Fruit fly (Drosophila melanogaster) whole organism, wandering third instar larva: ENCODE results near the gene RAF2.

Experiments
- CG9705 ChIP-seq: fragments of 200-800 bp; sonication (Bioruptor generic); optimal IDR thresholded peaks from 2 replicates; lab custom pipeline; 2018; ENCODE audit warnings: missing biosample characterization, mild to moderate bottlenecking, missing genetic modification characterization
- CrebA ChIP-seq: fragments of 200-800 bp; sonication (Bioruptor generic); optimal IDR thresholded peaks from 2 replicates; lab custom pipeline; 2016; ENCODE audit warnings: missing biosample characterization, mild to moderate bottlenecking, missing genetic modification characterization, borderline replicate concordance
- Dfd ChIP-seq: fragments of >200 bp; optimal IDR thresholded peaks from 2 replicates; lab custom pipeline; 2017; ENCODE audit warnings: missing biosample characterization, missing genetic modification characterization
- Dif ChIP-seq: fragments of 200-275, 200-300 bp; sonication (Bioruptor generic); optimal IDR thresholded peaks from 2 replicates; lab custom pipeline; 2018; ENCODE audit warnings: missing biosample characterization, missing genetic modification characterization; ENCODE audit not compliant: partially characterized antibody
- HLH106 ChIP-seq: fragments of 200-800 bp; optimal IDR thresholded peaks from 3 replicates; lab custom pipeline; 2019; ENCODE audit warnings: missing biosample characterization, mild to moderate bottlenecking, missing genetic modification characterization, moderate library complexity
- Hnf4 ChIP-seq: fragments of 200-800 bp; sonication (Bioruptor generic); optimal IDR thresholded peaks from 2 replicates; lab custom pipeline; 2016; ENCODE audit warnings: missing biosample characterization, mild to moderate bottlenecking, missing genetic modification characterization
- Hr78 ChIP-seq: fragments of >200 bp; optimal IDR thresholded peaks from 2 replicates; lab custom pipeline; 2017; ENCODE audit warnings: missing biosample characterization, missing genetic modification characterization
- Hr83 ChIP-seq: fragments of 200-300 bp; sonication (Bioruptor generic); optimal IDR thresholded peaks from 2 replicates; lab custom pipeline; 2016; ENCODE audit warnings: missing biosample characterization, mild to moderate bottlenecking, missing genetic modification characterization, moderate library complexity; ENCODE audit not compliant: poor library complexity, severe bottlenecking
- Jra ChIP-seq: sonication (Bioruptor generic); optimal IDR thresholded peaks from 2 replicates; lab custom pipeline; 2016; ENCODE audit warnings: missing biosample characterization, missing genetic modification characterization
- Mio ChIP-seq: sonication (Bioruptor generic); optimal IDR thresholded peaks from 2 replicates; lab custom pipeline; 2016; ENCODE audit warnings: missing biosample characterization, missing genetic modification characterization
- Myc ChIP-seq: fragments of >200 bp; optimal IDR thresholded peaks from 2 replicates; lab custom pipeline; 2017
- N ChIP-seq: fragments of >200 bp; optimal IDR thresholded peaks from 2 replicates; lab custom pipeline; 2018; ENCODE audit warnings: missing biosample characterization, missing external identifiers, missing genetic modification characterization
- OdsH ChIP-seq: fragments of 200-800 bp; sonication (Bioruptor generic); optimal IDR thresholded peaks from 2 replicates; lab custom pipeline; 2016; ENCODE audit warnings: missing biosample characterization, mild to moderate bottlenecking, missing genetic modification characterization
- Rel ChIP-seq, 2 experiments: fragments of 200-800 bp; sonication (Bioruptor generic) in 1 of 2; optimal IDR thresholded peaks; 2 replicates in 1 of 2; 3 replicates in 1 of 2; lab custom pipeline; 2016 to 2019; ENCODE audit warnings: mild to moderate bottlenecking in 2 of 2, missing biosample characterization in 2 of 2, missing genetic modification characterization in 2 of 2, moderate library complexity in 1 of 2
- Sp1 ChIP-seq: fragments of 200-800 bp; sonication (Bioruptor generic); optimal IDR thresholded peaks from 3 replicates; lab custom pipeline; 2019; ENCODE audit warnings: missing biosample characterization, mild to moderate bottlenecking, missing genetic modification characterization, moderate library complexity
- Vsx2 ChIP-seq: fragments of 200-300, 225-300 bp; sonication (Bioruptor generic); optimal IDR thresholded peaks from 2 replicates; lab custom pipeline; 2018; ENCODE audit warnings: missing biosample characterization, missing genetic modification characterization; ENCODE audit not compliant: partially characterized antibody
- br ChIP-seq: fragments of 200-800 bp; sonication (Bioruptor generic); optimal IDR thresholded peaks from 2 replicates; lab custom pipeline; 2016; ENCODE audit warnings: missing biosample characterization, missing genetic modification characterization
- brk ChIP-seq: fragments of 200-800 bp; sonication (Bioruptor generic); optimal IDR thresholded peaks from 2 replicates; lab custom pipeline; 2016; ENCODE audit warnings: missing biosample characterization, mild to moderate bottlenecking, missing genetic modification characterization
- dl ChIP-seq, 2 experiments: fragments of 175-275, 200-275 bp in 1 of 2; fragments of 200-275 bp in 1 of 2; sonication (Bioruptor generic); optimal IDR thresholded peaks; lab custom pipeline; 2018; ENCODE audit warnings: mild to moderate bottlenecking in 2 of 2, missing biosample characterization in 2 of 2, missing genetic modification characterization in 2 of 2, moderate library complexity in 2 of 2; ENCODE audit not compliant: partially characterized antibody in 2 of 2, insufficient read depth in 1 of 2
- dmrt93B ChIP-seq: fragments of 200-800 bp; sonication (Bioruptor generic); optimal IDR thresholded peaks from 2 replicates; lab custom pipeline; 2018; ENCODE audit warnings: missing biosample characterization, mild to moderate bottlenecking, missing genetic modification characterization
- dsf ChIP-seq: sonication (Bioruptor generic); optimal IDR thresholded peaks from 2 replicates; lab custom pipeline; 2016; ENCODE audit warnings: missing biosample characterization, missing genetic modification characterization, borderline replicate concordance
- foxo ChIP-seq, 2 experiments: fragments of 200-800 bp; sonication (Bioruptor generic); optimal IDR thresholded peaks; 2 replicates in 1 of 2; 3 replicates in 1 of 2; lab custom pipeline; 2016 to 2017; ENCODE audit warnings: missing biosample characterization in 2 of 2, missing genetic modification characterization in 2 of 2
- jim ChIP-seq: fragments of 175-275, 200-325 bp; sonication (Bioruptor generic); optimal IDR thresholded peaks from 2 replicates; lab custom pipeline; 2016; ENCODE audit warnings: missing biosample characterization, mild to moderate bottlenecking, missing genetic modification characterization
- pan ChIP-seq: fragments of >200 bp; optimal IDR thresholded peaks from 2 replicates; lab custom pipeline; 2017
- psq ChIP-seq: fragments of 200-800 bp; sonication (Bioruptor generic); optimal IDR thresholded peaks from 3 replicates; lab custom pipeline; 2017; ENCODE audit warnings: missing biosample characterization, mild to moderate bottlenecking, missing genetic modification characterization, moderate library complexity
- rgr ChIP-seq: fragments of 200-800 bp; sonication (Bioruptor generic); optimal IDR thresholded peaks from 3 replicates; lab custom pipeline; 2016; ENCODE audit warnings: missing biosample characterization, mild to moderate bottlenecking, missing genetic modification characterization
- sage ChIP-seq: fragments of 200-800 bp; sonication (Bioruptor generic); optimal IDR thresholded peaks from 2 replicates; lab custom pipeline; 2016; ENCODE audit warnings: missing biosample characterization, mild to moderate bottlenecking, missing genetic modification characterization
- sv ChIP-seq: fragments of 200-800 bp; sonication (Bioruptor generic); optimal IDR thresholded peaks from 3 replicates; lab custom pipeline; 2016; ENCODE audit warnings: missing biosample characterization, missing genetic modification characterization
- tai ChIP-seq: sonication (Bioruptor generic); optimal IDR thresholded peaks from 2 replicates; lab custom pipeline; 2016; ENCODE audit warnings: missing biosample characterization, missing genetic modification characterization
- usp ChIP-seq: fragments of >200 bp; optimal IDR thresholded peaks from 2 replicates; lab custom pipeline; 2017; ENCODE audit warnings: missing biosample characterization, missing genetic modification characterization
- woc ChIP-seq: sonication (Bioruptor generic); optimal IDR thresholded peaks from 2 replicates; lab custom pipeline; 2016; ENCODE audit warnings: missing biosample characterization, mild to moderate bottlenecking, missing genetic modification characterization

RAF2 gene

DNA sequence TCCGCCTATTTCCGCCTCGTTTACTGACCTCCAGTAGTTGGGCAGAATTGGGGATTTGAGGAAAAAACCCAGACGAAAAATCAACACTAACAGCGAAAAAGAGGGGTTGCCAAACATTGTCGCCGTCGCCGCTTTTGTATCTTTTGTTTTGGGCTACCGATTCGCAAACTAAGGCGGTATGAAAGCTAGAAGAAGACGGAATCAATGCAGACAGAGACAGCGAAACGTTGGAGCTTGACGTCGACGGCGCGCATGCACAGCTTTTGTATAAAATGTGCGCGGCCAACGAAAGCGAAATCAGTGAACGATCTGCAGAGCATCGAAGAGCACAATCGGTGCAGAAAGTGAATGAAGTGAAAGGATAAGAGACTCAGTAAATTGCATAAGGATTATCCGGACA lies 47.4 kb upstream of the RAF2 start, which contains the start of gene CG4998:
TSS of gene CG4998 (plus strand) at position 301 of the 400 bp plus-strand sequence.
- no peak for TF ChIP-seq CG9705 (GFP tag; lab: Kevin White, UChicago)

DNA sequence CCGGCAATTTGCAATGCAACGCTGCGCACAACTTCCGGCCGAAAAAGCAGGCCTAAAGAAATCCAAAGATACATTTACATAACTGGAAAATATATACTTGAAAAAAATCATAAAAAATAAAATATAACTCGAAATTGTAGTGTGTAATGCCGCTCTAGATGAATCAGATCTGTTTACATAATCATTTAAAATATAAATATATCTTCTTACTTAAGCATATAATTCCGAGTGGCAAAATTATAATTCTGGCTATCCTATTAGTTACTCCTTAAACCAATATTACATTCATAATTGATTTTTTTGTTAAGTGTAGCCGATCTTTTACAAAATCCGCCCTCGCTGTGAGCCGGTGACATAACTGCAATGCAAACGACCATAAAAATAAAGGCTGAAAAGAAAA lies 46.7 kb upstream of the RAF2 start:
- TF ChIP-seq brk (GFP tag; lab: Kevin White, UChicago) (no peak), pan (lab: Kevin White, UChicago) (no peak), CrebA (GFP tag; lab: Kevin White, UChicago) (no peak), psq (GFP tag; lab: Kevin White, UChicago) (no peak), br (GFP tag; lab: Kevin White, UChicago) (no peak), Hnf4 (GFP tag; lab: Kevin White, UChicago) (no peak), Dfd (GFP tag; lab: Kevin White, UChicago) (no peak), jim (no peak), dmrt93B (GFP tag; lab: Kevin White, UChicago) (no peak), sage (no peak), Jra (GFP tag; lab: Kevin White, UChicago) (no peak), Myc (lab: Kevin White, UChicago) (no peak), Hr83 (GFP tag; lab: Kevin White, UChicago) (no peak), Mio (GFP tag; lab: Kevin White, UChicago) (no peak), Vsx2 (no peak), CG9705 (GFP tag; lab: Kevin White, UChicago) (no peak), dsf (GFP tag; lab: Kevin White, UChicago) (no peak), Sp1 (GFP tag; lab: Kevin White, UChicago) (no peak), N (GFP tag; lab: Kevin White, UChicago) (no peak), Hr78 (GFP tag; lab: Kevin White, UChicago) (no peak)

DNA sequence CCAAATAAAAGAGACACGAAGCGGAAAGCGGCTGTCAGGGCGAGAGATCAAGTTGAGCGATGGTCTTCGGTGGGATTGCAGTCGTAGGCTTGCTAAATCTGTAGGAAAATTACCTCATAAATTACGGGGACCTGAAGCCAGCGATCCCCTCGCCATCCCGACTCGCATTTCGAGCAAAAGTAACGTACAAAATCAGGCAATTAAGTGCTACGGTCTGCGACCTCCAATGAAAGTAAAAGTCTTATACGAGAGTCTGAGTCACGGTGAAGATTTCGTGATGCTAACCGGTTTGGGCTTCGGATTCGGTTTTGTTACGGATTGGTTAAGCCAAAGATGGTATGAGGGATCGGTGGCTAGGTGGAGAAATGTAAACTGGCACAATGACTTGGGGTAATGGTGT lies 46.3 kb upstream of the RAF2 start:
- no peak for TF ChIP-seq Dif (GFP tag; lab: Kevin White, UChicago)
- TF ChIP-seq jim, result no peak
- TF ChIP-seq usp (GFP tag; lab: Kevin White, UChicago), result no peak
- no peak for TF ChIP-seq Sp1 (GFP tag; lab: Kevin White, UChicago)
- TF ChIP-seq HLH106 (tag; lab: Kevin White, UChicago), result no peak
- no peak for TF ChIP-seq foxo (GFP tag; optimal IDR thresholded peaks at IDR 0.05; lab: Kevin White, UChicago)
- TF ChIP-seq CrebA (GFP tag; lab: Kevin White, UChicago), result no peak
- TF ChIP-seq brk (GFP tag; lab: Kevin White, UChicago), result no peak

DNA sequence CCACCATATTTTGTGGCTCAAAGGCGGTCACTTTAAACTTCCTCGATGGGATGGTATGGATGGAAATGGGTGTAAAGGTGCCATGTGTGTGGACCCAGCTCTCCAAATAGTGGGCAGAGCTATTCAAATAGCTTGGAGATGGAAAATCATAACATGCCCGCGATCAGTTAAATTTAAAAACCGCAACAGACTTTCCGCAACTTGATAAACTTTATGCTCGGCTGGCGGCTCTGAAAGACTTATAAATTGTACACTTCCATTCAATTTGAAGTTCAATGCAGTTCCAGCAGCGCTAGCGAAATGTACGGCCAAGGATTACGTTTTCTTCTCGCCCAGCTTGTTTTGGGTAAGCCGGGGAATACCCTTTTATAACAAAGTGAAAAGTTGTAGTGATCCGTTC lies 40.1 kb upstream of the RAF2 start, which contains the start of gene CG33257:
TSS of gene CG33257 (plus strand) at position 301 of the 400 bp plus-strand sequence.
- TF ChIP-seq CrebA (GFP tag; lab: Kevin White, UChicago), result no peak
- TF ChIP-seq tai, result no peak
- TF ChIP-seq woc (GFP tag; lab: Kevin White, UChicago), result no peak
- no peak for TF ChIP-seq N (GFP tag; lab: Kevin White, UChicago)
- no peak for TF ChIP-seq Sp1 (GFP tag; lab: Kevin White, UChicago)

DNA sequence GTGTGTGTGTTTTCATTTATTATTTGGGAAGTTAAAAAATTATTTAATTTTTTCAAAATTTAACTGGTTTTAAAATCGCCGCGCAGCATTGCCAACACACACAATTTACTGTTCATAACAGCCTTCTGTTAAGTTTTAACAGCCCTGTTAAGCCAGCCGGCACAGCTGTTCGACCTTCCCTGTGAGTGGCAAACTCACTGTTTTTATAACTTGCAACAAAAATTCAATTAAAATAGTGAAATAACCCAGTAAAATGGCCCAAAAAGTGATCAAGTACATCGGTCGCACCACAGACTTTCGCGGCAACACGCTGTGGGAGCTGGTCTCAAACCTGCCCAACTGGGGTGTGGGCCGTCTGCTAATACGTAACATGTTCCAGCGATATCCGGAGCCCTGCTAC lies 38.2 kb upstream of the RAF2 start, which contains the start of gene mRpS34:
TSS of gene mRpS34 (plus strand) at position 161 of the 400 bp plus-strand sequence.
- no peak for TF ChIP-seq tai
- no peak for TF ChIP-seq dsf (GFP tag; lab: Kevin White, UChicago)
- TF ChIP-seq pan (lab: Kevin White, UChicago), result no peak
- no peak for TF ChIP-seq Dfd (GFP tag; lab: Kevin White, UChicago)
- TF ChIP-seq Rel (GFP tag; optimal IDR thresholded peaks at IDR 0.05; lab: Kevin White, UChicago), result no peak
- no peak for TF ChIP-seq Rel (tag; optimal IDR thresholded peaks at IDR 0.05; lab: Kevin White, UChicago)
- no peak for TF ChIP-seq woc (GFP tag; lab: Kevin White, UChicago)
- no peak for TF ChIP-seq Sp1 (GFP tag; lab: Kevin White, UChicago)
- TF ChIP-seq Hr83 (GFP tag; lab: Kevin White, UChicago), result no peak
- TF ChIP-seq OdsH, result no peak
- TF ChIP-seq HLH106 (tag; lab: Kevin White, UChicago), result no peak
- no peak for TF ChIP-seq Mio (GFP tag; lab: Kevin White, UChicago)
- no peak for TF ChIP-seq N (GFP tag; lab: Kevin White, UChicago)
- no peak for TF ChIP-seq rgr
- TF ChIP-seq Jra (GFP tag; lab: Kevin White, UChicago), result no peak
- TF ChIP-seq dl (GFP tag; optimal IDR thresholded peaks at IDR 0.05; lab: Kevin White, UChicago; ENCODE audit: insufficient read depth in 1 of 2, partially characterized antibody in 2 of 2), result no peak
- TF ChIP-seq sv (GFP tag; lab: Kevin White, UChicago), result no peak
- TF ChIP-seq psq (GFP tag; lab: Kevin White, UChicago), result no peak
- TF ChIP-seq usp (GFP tag; lab: Kevin White, UChicago), result no peak
- TF ChIP-seq, all 38 proteins: peak for 0
